Fruit fly (Drosophila melanogaster): ENCODE data around the gene CG8132.

DNA sequence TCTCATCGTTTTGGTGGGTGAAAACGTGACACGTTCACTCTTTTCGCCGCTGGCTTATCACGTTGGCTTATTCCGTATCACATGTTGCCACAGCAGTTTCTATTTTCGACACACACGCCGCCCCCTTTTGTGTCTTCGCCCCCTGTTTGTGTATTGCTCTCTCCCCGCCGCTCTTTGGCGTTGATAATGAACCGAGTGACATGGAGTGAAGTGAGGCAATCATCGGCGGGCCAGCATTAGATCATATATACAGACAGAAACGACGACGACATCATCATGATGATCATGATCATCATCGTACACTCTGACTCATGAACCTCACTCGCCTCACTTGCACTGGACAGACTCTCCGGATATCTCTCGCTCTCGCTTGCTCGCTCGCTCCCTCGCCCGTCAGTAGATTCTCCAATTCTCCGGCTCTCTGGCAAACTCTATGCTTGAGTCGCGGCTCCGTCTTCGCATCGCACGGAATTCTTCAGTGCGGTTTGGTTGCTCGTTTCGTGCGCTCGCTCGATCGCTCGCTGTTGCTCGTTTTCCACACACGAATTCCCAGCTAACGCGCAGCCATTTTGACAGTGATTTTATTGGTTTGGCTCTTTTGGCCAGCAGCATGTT lies 35.2 kb downstream of the CG8132 start:
- TF ChIP-seq Lpt (GFP tag; optimal IDR thresholded peaks at IDR 0.05) (no peak), CG4318 (GFP tag; optimal IDR thresholded peaks at IDR 0.05) (no peak), CG7368 (GFP tag; optimal IDR thresholded peaks at IDR 0.05) (no peak), Eip75B (GFP tag; optimal IDR thresholded peaks at IDR 0.05) (no peak), Ets96B (tag; optimal IDR thresholded peaks at IDR 0.05) (no peak), vri (GFP tag; optimal IDR thresholded peaks at IDR 0.05) (peak; percentile 80), CG6854 (GFP tag; optimal IDR thresholded peaks at IDR 0.05) (no peak), dac (GFP tag; optimal IDR thresholded peaks at IDR 0.05) (no peak)
